Fruit fly (Drosophila melanogaster) ovary, adult (tissue): ENCODE results near the gene CG17129.

Experiments used
- CG17801 ChIP-seq: fragments of 200-800 bp; optimal IDR thresholded peaks from 2 replicates; lab custom pipeline; 2019; ENCODE audit warnings: missing biosample characterization, mild to moderate bottlenecking, missing genetic modification characterization, moderate library complexity; ENCODE audit not compliant: partially characterized antibody

CG17129 gene

dm6 chr3L:711839-712553, 31.9 kb upstream of the CG17129 start, which contains the start of gene CG13896:
Gene CG13896, minus strand, starts transcription at chr3L:711850.
- peak; percentile 65 for TF ChIP-seq CG17801 (GFP tag; lab: Kevin White, UChicago)

dm6 chr3L:710345-710822, 30.3 kb upstream of the CG17129 start, which contains the start of gene CkIIalpha-i3:
Gene CkIIalpha-i3, minus strand, starts transcription at chr3L:710607.
- no peak for TF ChIP-seq CG17801 (GFP tag; lab: Kevin White, UChicago)

dm6 chr3L:709882-710281, 29.8 kb upstream of the CG17129 start:
- TF ChIP-seq CG17801 (GFP tag; lab: Kevin White, UChicago): no peak

- TF ChIP-seq CG17801 (GFP tag; lab: Kevin White, UChicago): no peak
These were observed 27.9 kb upstream of the CG17129 start, which contains the start of gene CG13895 for dm6 chr3L:707992-708489. Gene CG13895, minus strand, starts transcription at chr3L:708205.

dm6 chr3L:704661-705543, 24.8 kb upstream of the CG17129 start:
- TF ChIP-seq CG17801 (GFP tag; lab: Kevin White, UChicago): no peak

- no peak for TF ChIP-seq CG17801 (GFP tag; lab: Kevin White, UChicago)
These were observed 23.2 kb upstream of the CG17129 start for dm6 chr3L:703160-703793.

- TF ChIP-seq CG17801 (GFP tag; lab: Kevin White, UChicago): no peak
These were observed 21.9 kb upstream of the CG17129 start for dm6 chr3L:701798-702635.

dm6 chr3L:700160-700917, 20.2 kb upstream of the CG17129 start:
- TF ChIP-seq CG17801 (GFP tag; lab: Kevin White, UChicago): no peak

- TF ChIP-seq CG17801 (GFP tag; lab: Kevin White, UChicago): no peak
These were observed 19.4 kb upstream of the CG17129 start for dm6 chr3L:699368-700150.

- no peak for TF ChIP-seq CG17801 (GFP tag; lab: Kevin White, UChicago)
These were observed 18.7 kb upstream of the CG17129 start, which contains the start of gene CG13894 for dm6 chr3L:698748-699367. Gene CG13894, minus strand, starts transcription at chr3L:699144.

- TF ChIP-seq CG17801 (GFP tag; lab: Kevin White, UChicago): no peak
These were observed 17.6 kb upstream of the CG17129 start for dm6 chr3L:697724-698123.

- no peak for TF ChIP-seq CG17801 (GFP tag; lab: Kevin White, UChicago)
These were observed 16.9 kb upstream of the CG17129 start for dm6 chr3L:697055-697427.
